Worm (Caenorhabditis elegans) whole organism, midembryonic: ENCODE measurements around the gene str-180.

Source experiments
- cog-1 ChIP-seq: sonication (generic microtip); optimal IDR thresholded peaks from 2 replicates; lab custom pipeline; 2016; ENCODE audit warnings: missing genetic modification characterization, missing compliant biosample characterization
- flt-1 ChIP-seq: fragments of 200-800 bp; sonication (Bioruptor generic); IDR thresholded peaks from 2 replicates; pipeline ENCODE4 v1.3.6; 2022; ENCODE audit warnings: missing genetic modification characterization, missing compliant biosample characterization
- klf-2 ChIP-seq: fragments of 200-800 bp; sonication (Bioruptor generic); conservative IDR thresholded peaks from 2 replicates; pipeline ENCODE4 v1.3.6; 2022; ENCODE audit warnings: missing genetic modification reagents, missing genetic modification characterization, missing compliant biosample characterization
- med-1 ChIP-seq: sonication (generic microtip); optimal IDR thresholded peaks from 2 replicates; lab custom pipeline; 2017; ENCODE audit warnings: missing genetic modification characterization, mild to moderate bottlenecking, missing compliant biosample characterization, antibody characterized with exemption, missing genetic modification reagents; ENCODE audit not compliant: insufficient read depth
- tab-1 ChIP-seq: fragments of 200-800 bp; sonication (Bioruptor generic); IDR thresholded peaks from 2 replicates; pipeline ENCODE4 v1.3.6; 2022; ENCODE audit warnings: missing genetic modification characterization, missing compliant biosample characterization
- ztf-23 ChIP-seq: fragments of 200-800 bp; sonication (Bioruptor generic); IDR thresholded peaks from 2 replicates; pipeline ENCODE4 v1.3.6; 2022; ENCODE audit warnings: missing genetic modification reagents, missing genetic modification characterization, missing compliant biosample characterization
- ztf-29 ChIP-seq: fragments of 200-800 bp; sonication (Bioruptor generic); IDR thresholded peaks from 2 replicates; pipeline ENCODE4 v1.3.6; 2022; ENCODE audit warnings: missing genetic modification reagents, missing genetic modification characterization, missing compliant biosample characterization

DNA sequence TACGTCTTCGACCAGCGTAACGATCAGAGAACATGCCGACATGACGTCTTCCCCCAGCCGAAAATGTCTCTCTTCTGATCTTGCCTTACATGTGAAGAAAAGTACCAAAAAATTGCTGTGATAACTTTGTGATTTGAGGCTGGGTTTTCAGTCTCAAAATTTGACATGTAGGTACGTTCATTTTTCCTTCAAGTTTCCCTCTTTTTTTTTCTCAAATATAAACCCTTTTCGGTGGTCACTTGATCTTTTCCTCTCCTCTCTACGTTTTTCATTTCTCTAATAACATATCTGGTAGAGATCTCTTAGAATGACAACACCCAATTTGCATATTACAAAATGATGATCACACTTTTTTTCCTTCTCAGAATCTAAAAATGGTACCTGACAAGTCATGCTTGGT, 46.7 kb downstream of the str-180 start, which contains the start of gene nhr-37:
- TF ChIP-seq med-1 (GFP tag; lab: Kevin White, UChicago) (no peak), cog-1 (tag; lab: Kevin White, UChicago) (no peak), ztf-29 (GFP tag; lab: Robert Waterston, UW) (no peak), klf-2 (no peak), tab-1 (GFP tag; lab: Robert Waterston, UW) (no peak), ztf-23 (GFP tag; lab: Robert Waterston, UW) (no peak), flt-1 (GFP tag; lab: Robert Waterston, UW) (no peak)
